Fruit fly (Drosophila melanogaster): Measurements from ENCODE around the gene amd.

The amd gene

DNA sequence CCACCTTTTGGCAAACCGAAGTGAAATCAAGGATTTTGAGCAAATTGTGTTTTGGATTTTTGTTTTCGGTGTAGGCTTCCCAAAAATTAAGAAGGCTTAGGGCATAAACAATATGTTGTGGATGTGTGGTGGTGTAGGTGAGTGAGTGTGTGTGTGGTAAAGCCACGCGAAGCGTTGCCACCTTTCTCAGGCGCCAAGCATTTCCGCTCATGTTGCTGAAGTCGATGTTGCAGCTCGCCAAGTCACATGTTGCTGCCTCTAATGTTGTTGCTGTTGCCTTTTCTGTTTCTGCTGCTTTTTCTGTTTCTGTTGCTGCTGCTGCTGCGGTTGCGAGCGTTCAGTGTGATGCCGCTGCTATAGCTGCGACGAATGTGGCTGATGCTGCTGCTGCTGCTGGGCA, 30.2 kb upstream of the amd start (continued):
- TF ChIP-seq Hr3 (GFP tag; optimal IDR thresholded peaks at IDR 0.05) (no peak), CG12071 (GFP tag; optimal IDR thresholded peaks at IDR 0.05) (no peak), Oaz (GFP tag; IDR thresholded peaks at IDR 0.05) (no peak), CG16863 (GFP tag; optimal IDR thresholded peaks at IDR 0.05) (no peak), NK7.1 (GFP tag; optimal IDR thresholded peaks at IDR 0.05) (no peak), Lhr (GFP tag; optimal IDR thresholded peaks at IDR 0.05) (no peak), stwl (tag; optimal IDR thresholded peaks at IDR 0.05) (peak; percentile 65), dati (GFP tag; IDR thresholded peaks at IDR 0.05) (no peak), CG32532 (GFP tag; IDR thresholded peaks at IDR 0.05) (no peak), peb (GFP tag; IDR thresholded peaks at IDR 0.05) (no peak), NC2β (GFP tag; optimal IDR thresholded peaks at IDR 0.05) (no peak), emc (GFP tag; optimal IDR thresholded peaks at IDR 0.05) (no peak), her (GFP tag; optimal IDR thresholded peaks at IDR 0.05) (no peak), CG3847 (GFP tag; IDR thresholded peaks at IDR 0.05) (no peak), Awh (GFP tag; IDR thresholded peaks at IDR 0.05) (no peak), Atf-2 (GFP tag; optimal IDR thresholded peaks at IDR 0.05) (no peak), CG17359 (tag; optimal IDR thresholded peaks at IDR 0.05) (no peak), sob (GFP tag; IDR thresholded peaks at IDR 0.05) (no peak), CG30403 (GFP tag; optimal IDR thresholded peaks at IDR 0.05) (no peak), lilli (GFP tag; optimal IDR thresholded peaks at IDR 0.05) (no peak), mirr (GFP tag; optimal IDR thresholded peaks at IDR 0.05) (no peak), psq (GFP tag; optimal IDR thresholded peaks at IDR 0.05) (no peak), CG6854 (GFP tag; optimal IDR thresholded peaks at IDR 0.05) (no peak), CG9609 (GFP tag; optimal IDR thresholded peaks at IDR 0.05) (no peak), HLH54F (GFP tag; optimal IDR thresholded peaks at IDR 0.05) (no peak), Sox100B (GFP tag; optimal IDR thresholded peaks at IDR 0.05) (no peak), salm (tag; optimal IDR thresholded peaks at IDR 0.05) (no peak), CG11504 (tag; optimal IDR thresholded peaks at IDR 0.05) (peak; percentile 99), CHES-1-like (GFP tag; optimal IDR thresholded peaks at IDR 0.05) (no peak), Vsx1 (GFP tag; optimal IDR thresholded peaks at IDR 0.05) (no peak), slou (GFP tag; optimal IDR thresholded peaks at IDR 0.05) (no peak), trh (GFP tag; optimal IDR thresholded peaks at IDR 0.05) (no peak), CG7839 (tag; optimal IDR thresholded peaks at IDR 0.05) (no peak), H2.0 (GFP tag; IDR thresholded peaks at IDR 0.05) (no peak), mld (GFP tag; IDR thresholded peaks at IDR 0.05; ENCODE audit: partially characterized antibody) (no peak), ato (GFP tag; IDR thresholded peaks at IDR 0.05; ENCODE audit: partially characterized antibody) (no peak), CG11696 (GFP tag; IDR thresholded peaks at IDR 0.05) (no peak), GATAe (GFP tag; conservative IDR thresholded peaks at IDR 0.05) (no peak), NC2α (GFP tag; optimal IDR thresholded peaks at IDR 0.05) (no peak), tx (GFP tag; optimal IDR thresholded peaks at IDR 0.05) (no peak), Dip3 (GFP tag; optimal IDR thresholded peaks at IDR 0.05) (no peak), D19A (tag; optimal IDR thresholded peaks at IDR 0.05) (no peak), CG32772 (GFP tag; IDR thresholded peaks at IDR 0.05) (no peak), Stat92E (GFP tag; optimal IDR thresholded peaks at IDR 0.05) (no peak), D19B (GFP tag; optimal IDR thresholded peaks at IDR 0.05) (no peak), CG8765 (GFP tag; IDR thresholded peaks at IDR 0.05) (no peak), CG11456 (GFP tag; IDR thresholded peaks at IDR 0.05) (no peak), CG17385 (GFP tag; optimal IDR thresholded peaks at IDR 0.05) (no peak), nau (GFP tag; optimal IDR thresholded peaks at IDR 0.05) (no peak), CG17912 (GFP tag; optimal IDR thresholded peaks at IDR 0.05) (no peak), ATbp (GFP tag; optimal IDR thresholded peaks at IDR 0.05) (peak; percentile 5), dmrt99B (tag; optimal IDR thresholded peaks at IDR 0.05) (no peak), slbo (GFP tag; IDR thresholded peaks at IDR 0.05) (0 out of 2 replicates have a peak, but pooled peaks have one; percentile 10)
